Fruit fly (Drosophila melanogaster): ENCODE results near the gene slo.

Gene slo

dm6 chr3R:24634957-24635356 lies 27.3 kb upstream of the slo start, which contains the start of gene MtnF:
Gene MtnF (minus strand): TSS chr3R:24635165.
- TF ChIP-seq scrt (GFP tag; optimal IDR thresholded peaks at IDR 0.05) = peak; percentile 93
- peak; percentile 69 for TF ChIP-seq ewg (GFP tag; optimal IDR thresholded peaks at IDR 0.05)
- TF ChIP-seq cad (GFP tag; optimal IDR thresholded peaks at IDR 0.05) = no peak
- no peak for TF ChIP-seq ash1 (GFP tag; optimal IDR thresholded peaks at IDR 0.05)
- no peak for TF ChIP-seq seq (GFP tag; IDR thresholded peaks at IDR 0.05)
- TF ChIP-seq zfh2 (GFP tag; optimal IDR thresholded peaks at IDR 0.05) = no peak
- TF ChIP-seq B-H2 (GFP tag; optimal IDR thresholded peaks at IDR 0.05) = no peak
- TF ChIP-seq lbe (GFP tag; optimal IDR thresholded peaks at IDR 0.05) = no peak
- no peak for TF ChIP-seq CG9727 (GFP tag; optimal IDR thresholded peaks at IDR 0.05)
- no peak for TF ChIP-seq CG8290 (GFP tag; optimal IDR thresholded peaks at IDR 0.05)
- no peak for TF ChIP-seq CG8290 (tag; optimal IDR thresholded peaks at IDR 0.05)
- no peak for TF ChIP-seq CG30403 (GFP tag; optimal IDR thresholded peaks at IDR 0.05)
- TF ChIP-seq Sin3A (optimal IDR thresholded peaks at IDR 0.05) = no peak
- no peak for TF ChIP-seq inv (GFP tag; IDR thresholded peaks at IDR 0.05; ENCODE audit: partially characterized antibody)
- TF ChIP-seq CG9609 (GFP tag; optimal IDR thresholded peaks at IDR 0.05) = no peak
- no peak for TF ChIP-seq CG16813 (GFP tag; IDR thresholded peaks at IDR 0.05; ENCODE audit: partially characterized antibody)

DNA sequence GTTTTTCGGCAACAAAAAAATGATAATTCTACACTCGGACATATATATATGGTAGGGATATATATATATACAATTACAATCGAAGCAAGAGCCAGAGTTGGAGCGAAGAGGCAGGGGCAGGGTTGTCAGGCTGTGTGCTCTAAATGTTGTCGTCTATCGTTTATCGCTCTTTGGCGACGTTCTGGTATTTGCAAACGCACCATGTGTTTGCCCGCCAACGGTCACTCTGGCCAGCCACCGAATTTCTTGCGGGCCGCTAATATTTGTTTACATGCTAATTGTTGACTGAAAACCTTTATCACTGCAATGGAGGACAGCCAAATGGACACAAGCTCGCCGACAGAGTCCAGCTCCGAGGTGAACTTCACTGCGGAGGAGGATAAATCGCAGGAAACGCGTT lies 12.4 kb upstream of the slo start, which contains the start of the genes puf and ash2:
Gene puf (minus strand): TSS at position 121 of the 400 bp plus-strand sequence.
Gene ash2 (plus strand): TSS at position 203 of the 400 bp plus-strand sequence.
- TF ChIP-seq stwl (tag; optimal IDR thresholded peaks at IDR 0.05) (peak; percentile 92), mirr (GFP tag; optimal IDR thresholded peaks at IDR 0.05) (no peak), sob (GFP tag; IDR thresholded peaks at IDR 0.05) (peak; percentile 57), CG16813 (GFP tag; IDR thresholded peaks at IDR 0.05; ENCODE audit: partially characterized antibody) (peak; percentile 51; the same call in 1 of the 3 replicates), CG17829 (tag; optimal IDR thresholded peaks at IDR 0.05) (peak; percentile 36), CG5953 (GFP tag; IDR thresholded peaks at IDR 0.05) (no peak), Rfx (GFP tag; IDR thresholded peaks at IDR 0.05) (peak; percentile 51), phol (tag; optimal IDR thresholded peaks at IDR 0.05) (peak; percentile 31), crp (GFP tag; optimal IDR thresholded peaks at IDR 0.05) (peak in 1 of 2 experiments; percentile 73), slp2 (GFP tag; optimal IDR thresholded peaks at IDR 0.05) (no peak), dysf (GFP tag; IDR thresholded peaks at IDR 0.05) (no peak), unc-4 (GFP tag; IDR thresholded peaks at IDR 0.05; ENCODE audit: partially characterized antibody) (peak; percentile 48), HmgD (GFP tag; optimal IDR thresholded peaks at IDR 0.05) (peak; percentile 33), CG17361 (GFP tag; IDR thresholded peaks at IDR 0.05) (no peak), danr (GFP tag; IDR thresholded peaks at IDR 0.05) (no peak), CG18599 (GFP tag; optimal IDR thresholded peaks at IDR 0.05) (no peak), Sin3A (optimal IDR thresholded peaks at IDR 0.05) (peak; percentile 74), gfzf (GFP tag; optimal IDR thresholded peaks at IDR 0.05) (peak; percentile 82), kah (GFP tag; optimal IDR thresholded peaks at IDR 0.05) (peak; percentile 14), CG15514 (GFP tag; optimal IDR thresholded peaks at IDR 0.05) (peak; percentile 73), eve (GFP tag; optimal IDR thresholded peaks at IDR 0.05) (no peak), CG33213 (GFP tag; optimal IDR thresholded peaks at IDR 0.05) (no peak), Adf1 (GFP tag; IDR thresholded peaks at IDR 0.05) (peak; percentile 40; the same call in 1 of the 2 replicates), Dll (GFP tag; IDR thresholded peaks at IDR 0.05; ENCODE audit: partially characterized antibody) (peak; percentile 55; the same call in 3 of the 4 replicates), Med (GFP tag) (peak; percentile 86), cg (GFP tag; optimal IDR thresholded peaks at IDR 0.05) (peak; percentile 16), Bgb (GFP tag; IDR thresholded peaks at IDR 0.05; ENCODE audit: partially characterized antibody) (peak; percentile 70), CG42726 (GFP tag; IDR thresholded peaks at IDR 0.05; ENCODE audit: partially characterized antibody) (peak; percentile 63), bbx (GFP tag; IDR thresholded peaks at IDR 0.05; ENCODE audit: partially characterized antibody) (peak; percentile 81), HmgZ (tag; optimal IDR thresholded peaks at IDR 0.05) (peak; percentile 71), odd (GFP tag; optimal IDR thresholded peaks at IDR 0.05) (no peak), Dp (GFP tag; optimal IDR thresholded peaks at IDR 0.05) (peak; percentile 52), Myb (GFP tag; optimal IDR thresholded peaks at IDR 0.05) (peak; percentile 51), yki (optimal IDR thresholded peaks at IDR 0.05) (no peak), HLH4C (GFP tag; IDR thresholded peaks at IDR 0.05; ENCODE audit: partially characterized antibody) (peak; percentile 58; the same call in 2 of the 3 replicates), MESR4 (GFP tag; optimal IDR thresholded peaks at IDR 0.05) (peak; percentile 76)
